Worm (Caenorhabditis elegans) whole organism, late embryonic: ENCODE results near the gene C45G9.8.
A peak's percentile ranks its signal among the peaks of the same experiment; 100 is the strongest.

Experiments used
- C38D4.7 ChIP-seq: fragments of 200-800 bp; sonication (Bioruptor generic); optimal IDR thresholded peaks from 2 replicates; lab custom pipeline; 2018; ENCODE audit warnings: mild to moderate bottlenecking, missing genetic modification characterization, moderate library complexity, missing compliant biosample characterization
- F13H6.1 ChIP-seq: sonication (generic microtip); optimal IDR thresholded peaks from 2 replicates; lab custom pipeline; 2016; ENCODE audit warnings: missing genetic modification characterization, missing compliant biosample characterization
- K02D7.2 ChIP-seq: sonication (generic microtip); optimal IDR thresholded peaks from 2 replicates; lab custom pipeline; 2017; ENCODE audit warnings: mild to moderate bottlenecking, missing genetic modification characterization, missing compliant biosample characterization
- K09A11.1 ChIP-seq: sonication (generic microtip); optimal IDR thresholded peaks from 2 replicates; lab custom pipeline; 2017; ENCODE audit warnings: antibody characterized with exemption, mild to moderate bottlenecking, missing genetic modification characterization, missing compliant biosample characterization; ENCODE audit not compliant: insufficient read depth
- Y22D7AL.16 ChIP-seq: sonication (generic microtip); optimal IDR thresholded peaks from 2 replicates; lab custom pipeline; 2016; ENCODE audit warnings: missing genetic modification characterization, missing compliant biosample characterization
- ama-1 ChIP-seq: fragments of 150-350 bp; optimal IDR thresholded peaks from 2 replicates; lab custom pipeline; 2014
- ceh-18 ChIP-seq: sonication (generic microtip); optimal IDR thresholded peaks from 2 replicates; lab custom pipeline; 2016; ENCODE audit warnings: missing genetic modification characterization, missing compliant biosample characterization
- ceh-19 ChIP-seq: fragments of 200-800 bp; sonication (Bioruptor generic); optimal IDR thresholded peaks from 2 replicates; lab custom pipeline; 2018; ENCODE audit warnings: mild to moderate bottlenecking, missing genetic modification characterization, missing compliant biosample characterization
- ceh-24 ChIP-seq: sonication (generic microtip); optimal IDR thresholded peaks from 2 replicates; lab custom pipeline; 2016; ENCODE audit warnings: mild to moderate bottlenecking, missing genetic modification characterization, missing compliant biosample characterization
- ceh-30 ChIP-seq: fragments of 150-350 bp; optimal IDR thresholded peaks from 2 replicates; lab custom pipeline; 2014; ENCODE audit warnings: missing biosample characterization, missing genetic modification characterization
- ceh-34 ChIP-seq: sonication (generic microtip); optimal IDR thresholded peaks from 2 replicates; lab custom pipeline; 2016; ENCODE audit warnings: mild to moderate bottlenecking, missing genetic modification characterization, missing compliant biosample characterization
- ceh-48 ChIP-seq: sonication (generic microtip); optimal IDR thresholded peaks from 2 replicates; lab custom pipeline; 2016; ENCODE audit warnings: missing genetic modification characterization, inconsistent platforms, missing compliant biosample characterization
- ceh-6 ChIP-seq: fragments of 200-800 bp; sonication (Bioruptor generic); optimal IDR thresholded peaks from 2 replicates; lab custom pipeline; 2018; ENCODE audit warnings: mild to moderate bottlenecking, missing genetic modification characterization, missing compliant biosample characterization
- ceh-9 ChIP-seq: sonication (generic microtip); optimal IDR thresholded peaks from 2 replicates; lab custom pipeline; 2016; ENCODE audit warnings: mild to moderate bottlenecking, missing genetic modification characterization, inconsistent platforms, missing compliant biosample characterization
- dmd-4 ChIP-seq: sonication (generic microtip); optimal IDR thresholded peaks from 2 replicates; lab custom pipeline; 2016; ENCODE audit warnings: borderline replicate concordance, missing genetic modification characterization, missing compliant biosample characterization
- dve-1 ChIP-seq: sonication (generic microtip); optimal IDR thresholded peaks from 2 replicates; lab custom pipeline; 2017; ENCODE audit warnings: antibody characterized with exemption, mild to moderate bottlenecking, missing genetic modification characterization, missing compliant biosample characterization
- ets-4 ChIP-seq: sonication (generic microtip); optimal IDR thresholded peaks from 2 replicates; lab custom pipeline; 2016; ENCODE audit warnings: missing genetic modification characterization, missing compliant biosample characterization
- fkh-10 ChIP-seq: fragments of 150-350 bp; optimal IDR thresholded peaks from 2 replicates; lab custom pipeline; 2014; ENCODE audit warnings: missing biosample characterization, missing genetic modification reagents, missing genetic modification characterization
- fkh-6 ChIP-seq: sonication (generic microtip); optimal IDR thresholded peaks from 2 replicates; lab custom pipeline; 2016; ENCODE audit warnings: missing genetic modification characterization, missing compliant biosample characterization
- hlh-13 ChIP-seq: fragments of 200-800 bp; sonication (Bioruptor generic); optimal IDR thresholded peaks from 2 replicates; lab custom pipeline; 2018; ENCODE audit warnings: mild to moderate bottlenecking, missing genetic modification characterization, missing compliant biosample characterization
- hlh-8 ChIP-seq: sonication (generic microtip); optimal IDR thresholded peaks from 2 replicates; lab custom pipeline; 2016; ENCODE audit warnings: missing genotype, missing genetic modification characterization, missing compliant biosample characterization
- lim-6 ChIP-seq: sonication (generic microtip); optimal IDR thresholded peaks from 2 replicates; lab custom pipeline; 2016; ENCODE audit warnings: missing genetic modification characterization, missing compliant biosample characterization
- lin-11 ChIP-seq: fragments of 200-800 bp; sonication (Bioruptor generic); optimal IDR thresholded peaks from 2 replicates; lab custom pipeline; 2018; ENCODE audit warnings: mild to moderate bottlenecking, missing genetic modification characterization, missing compliant biosample characterization
- madf-2 ChIP-seq: sonication (generic microtip); optimal IDR thresholded peaks from 2 replicates; lab custom pipeline; 2017; ENCODE audit warnings: missing genetic modification characterization, missing compliant biosample characterization
- mec-3 ChIP-seq: sonication (generic microtip); optimal IDR thresholded peaks from 2 replicates; lab custom pipeline; 2016; ENCODE audit warnings: borderline replicate concordance, missing genetic modification characterization, missing compliant biosample characterization
- nfya-1 ChIP-seq: sonication (generic microtip); optimal IDR thresholded peaks from 2 replicates; lab custom pipeline; 2017; ENCODE audit warnings: missing genetic modification characterization, mild to moderate bottlenecking, missing compliant biosample characterization, antibody characterized with exemption, moderate library complexity
- nhr-232 ChIP-seq: sonication (generic microtip); optimal IDR thresholded peaks from 2 replicates; lab custom pipeline; 2016; ENCODE audit warnings: missing genetic modification characterization, missing compliant biosample characterization
- npax-4 ChIP-seq: sonication (generic microtip); optimal IDR thresholded peaks from 2 replicates; lab custom pipeline; 2016; ENCODE audit warnings: missing genetic modification characterization, missing compliant biosample characterization
- odd-2 ChIP-seq: sonication (generic microtip); optimal IDR thresholded peaks from 2 replicates; lab custom pipeline; 2017; ENCODE audit warnings: antibody characterized with exemption, mild to moderate bottlenecking, missing genetic modification characterization, missing compliant biosample characterization
- pat-9 ChIP-seq: fragments of 200-800 bp; sonication (Bioruptor generic); optimal IDR thresholded peaks from 2 replicates; lab custom pipeline; 2018; ENCODE audit warnings: mild to moderate bottlenecking, missing genetic modification characterization, moderate library complexity, missing compliant biosample characterization
- pax-1 ChIP-seq: fragments of 150-350 bp; optimal IDR thresholded peaks from 2 replicates; lab custom pipeline; 2014; ENCODE audit warnings: missing biosample characterization, missing genetic modification characterization
- pha-2 ChIP-seq: sonication (generic microtip); optimal IDR thresholded peaks from 2 replicates; lab custom pipeline; 2017; ENCODE audit warnings: mild to moderate bottlenecking, missing genetic modification characterization, missing compliant biosample characterization
- pqm-1 ChIP-seq: sonication (generic microtip); optimal IDR thresholded peaks from 2 replicates; lab custom pipeline; 2016; ENCODE audit warnings: missing genetic modification characterization, missing compliant biosample characterization
- pros-1 ChIP-seq: fragments of 150-350 bp; optimal IDR thresholded peaks from 2 replicates; lab custom pipeline; 2014; ENCODE audit warnings: missing biosample characterization, missing genetic modification reagents, missing genetic modification characterization
- ref-2 ChIP-seq: sonication (generic microtip); optimal IDR thresholded peaks from 2 replicates; lab custom pipeline; 2016; ENCODE audit warnings: missing genetic modification characterization, missing compliant biosample characterization
- rnt-1 ChIP-seq: sonication (generic microtip); optimal IDR thresholded peaks from 2 replicates; lab custom pipeline; 2016; ENCODE audit warnings: missing genetic modification characterization, missing compliant biosample characterization
- sdc-2 ChIP-seq: sonication (generic microtip); optimal IDR thresholded peaks from 2 replicates; lab custom pipeline; 2016; ENCODE audit warnings: missing genotype, missing genetic modification characterization, missing compliant biosample characterization
- sox-2 ChIP-seq: fragments of 200-800 bp; sonication (Bioruptor generic); IDR thresholded peaks from 2 replicates; pipeline ENCODE4 v1.3.6; 2022; ENCODE audit warnings: missing genetic modification reagents, missing genetic modification characterization, missing compliant biosample characterization
- syd-9 ChIP-seq: sonication (generic microtip); optimal IDR thresholded peaks from 2 replicates; lab custom pipeline; 2016; ENCODE audit warnings: mild to moderate bottlenecking, missing genetic modification characterization, moderate library complexity, missing compliant biosample characterization
- ttx-3 ChIP-seq: sonication (generic microtip); optimal IDR thresholded peaks from 2 replicates; lab custom pipeline; 2016; ENCODE audit warnings: missing genetic modification reagents, missing genetic modification characterization, missing compliant biosample characterization
- unc-42 ChIP-seq: sonication (generic microtip); optimal IDR thresholded peaks from 2 replicates; lab custom pipeline; 2016; ENCODE audit warnings: missing genotype, missing genetic modification characterization, missing compliant biosample characterization
- unc-55 ChIP-seq: sonication (generic microtip); optimal IDR thresholded peaks from 2 replicates; lab custom pipeline; 2017; ENCODE audit warnings: missing biosample characterization, missing genetic modification reagents, missing genetic modification characterization
- unc-86 ChIP-seq: sonication (generic microtip); optimal IDR thresholded peaks from 2 replicates; lab custom pipeline; 2016; ENCODE audit warnings: missing genetic modification characterization, missing compliant biosample characterization
- zip-5 ChIP-seq: sonication (generic microtip); optimal IDR thresholded peaks from 2 replicates; lab custom pipeline; 2016; ENCODE audit warnings: missing genetic modification characterization, missing compliant biosample characterization

C45G9.8 gene

DNA sequence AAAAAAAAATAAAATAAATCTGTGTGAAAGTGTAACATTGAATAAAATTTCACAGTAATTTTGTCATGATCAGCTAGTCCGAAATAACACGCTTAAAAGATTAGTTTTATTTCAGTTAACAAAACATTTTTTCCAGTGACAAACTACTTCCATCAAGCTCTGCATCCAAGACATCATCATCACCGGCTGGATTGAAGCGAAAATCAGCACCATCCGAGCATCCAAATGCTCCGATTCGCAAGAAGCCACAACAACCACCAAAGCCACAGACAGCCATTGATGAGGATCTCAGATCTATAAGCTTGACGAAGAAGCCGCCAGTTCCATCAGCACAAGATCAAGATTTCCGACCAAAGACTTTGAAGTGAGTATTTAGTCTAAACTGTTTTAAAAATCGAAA is 26.2 kb downstream of the C45G9.8 start:
- TF ChIP-seq ref-2 (tag; lab: Kevin White, UChicago) (no peak), lin-11 (tag; lab: Kevin White, UChicago) (no peak), odd-2 (tag; lab: Kevin White, UChicago) (no peak), ceh-24 (tag; lab: Kevin White, UChicago) (no peak), Y22D7AL.16 (tag; lab: Kevin White, UChicago) (no peak), hlh-8 (tag; lab: Kevin White, UChicago) (no peak), mec-3 (tag; lab: Kevin White, UChicago) (no peak), sdc-2 (no peak), K09A11.1 (tag; lab: Kevin White, UChicago) (no peak), nfya-1 (no peak), ceh-48 (tag; lab: Kevin White, UChicago) (no peak), C38D4.7 (GFP tag; lab: Kevin White, UChicago) (no peak), pax-1 (tag; lab: Kevin White, UChicago) (no peak), ttx-3 (no peak)

DNA sequence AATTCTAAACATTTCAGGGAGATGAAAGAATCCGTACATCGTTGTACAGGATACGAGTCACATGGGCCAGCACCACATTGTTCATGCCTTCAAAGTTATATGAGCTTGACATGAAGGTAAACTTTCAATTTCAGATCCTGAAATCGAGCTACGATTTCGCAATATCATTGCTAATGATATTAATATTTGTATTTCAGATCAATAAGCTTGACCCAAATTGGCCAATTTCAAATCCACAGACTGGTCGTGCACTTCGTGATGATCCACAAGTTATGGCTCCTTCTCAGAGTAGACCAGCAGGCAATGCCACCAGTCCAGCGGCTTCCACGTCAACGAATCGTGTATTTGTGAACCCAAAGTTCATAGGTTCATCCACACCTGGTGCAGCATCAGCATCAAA is 27.1 kb downstream of the C45G9.8 start:
- TF ChIP-seq ceh-30 (tag; lab: Kevin White, UChicago) (no peak), lim-6 (no peak), unc-55 (GFP tag; lab: Kevin White, UChicago) (no peak), dmd-4 (tag; lab: Kevin White, UChicago) (no peak), K09A11.1 (tag; lab: Kevin White, UChicago) (no peak), ama-1 (lab: Kevin White, UChicago) (no peak), unc-42 (tag; lab: Kevin White, UChicago) (no peak), ceh-6 (GFP tag; lab: Kevin White, UChicago) (no peak)

DNA sequence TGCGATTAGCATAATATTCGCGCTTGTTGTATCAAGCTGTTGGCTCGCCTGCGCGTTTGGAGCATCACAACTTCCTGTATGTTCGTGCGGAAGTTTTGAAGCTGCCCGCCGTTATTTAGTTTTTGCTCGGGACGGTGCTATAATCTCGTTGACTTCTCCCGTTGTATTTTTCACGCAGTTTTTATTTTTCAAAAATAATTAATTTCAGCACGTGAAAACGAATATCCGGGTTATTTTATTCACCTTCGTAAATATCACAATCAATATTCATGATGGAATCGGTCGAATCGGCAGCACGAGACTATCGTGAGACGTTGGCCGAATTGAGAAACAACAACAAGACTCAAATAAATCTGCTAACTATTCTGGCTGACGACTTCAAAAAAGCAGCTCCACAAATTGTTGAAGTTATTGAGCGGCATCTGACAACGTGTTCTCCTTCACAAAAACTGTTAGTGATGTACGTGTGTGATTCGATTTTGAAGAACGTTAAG is 28.3 kb downstream of the C45G9.8 start:
- TF ChIP-seq ama-1 (lab: Kevin White, UChicago) = peak; percentile 34
- no peak for TF ChIP-seq odd-2 (tag; lab: Kevin White, UChicago)

DNA sequence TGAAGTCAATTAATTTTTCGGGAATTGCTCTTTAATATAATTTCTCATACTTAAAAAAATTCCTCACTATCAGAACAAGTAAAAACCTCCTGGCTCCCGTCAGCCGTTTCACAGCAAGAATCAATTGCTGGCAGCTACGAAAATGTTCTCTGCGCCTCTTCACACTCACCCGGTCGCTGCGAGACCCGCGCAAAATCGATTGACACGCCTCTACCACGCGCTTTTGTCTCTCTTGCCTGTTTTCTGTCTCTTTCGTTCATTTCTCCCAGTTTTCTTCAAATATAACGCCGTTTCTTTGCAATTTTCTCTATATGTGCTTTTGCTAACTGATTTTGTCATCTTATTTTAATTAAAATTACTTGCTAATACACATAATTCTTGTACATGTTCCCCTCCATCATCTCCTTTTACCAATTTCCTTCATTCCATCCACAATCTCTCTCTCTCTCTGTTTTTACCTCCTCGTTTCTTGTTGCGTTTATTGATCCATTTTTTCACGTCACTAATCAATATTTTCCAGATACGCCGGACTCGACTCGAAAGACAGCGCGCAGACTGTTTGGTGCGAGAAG is 29.0 kb downstream of the C45G9.8 start, which contains the start of gene pcf-11:
Gene pcf-11 (plus strand): TSS at position 522 of the 572 bp plus-strand sequence.
- no peak for TF ChIP-seq hlh-8 (tag; lab: Kevin White, UChicago)
- TF ChIP-seq pqm-1 (tag; lab: Kevin White, UChicago) = no peak
- TF ChIP-seq zip-5 (tag; lab: Kevin White, UChicago) = no peak
- peak; percentile 14 for TF ChIP-seq pros-1 (tag; lab: Kevin White, UChicago)
- TF ChIP-seq pat-9 (tag; lab: Kevin White, UChicago) = no peak
- TF ChIP-seq F13H6.1 (tag; lab: Kevin White, UChicago) = no peak
- TF ChIP-seq syd-9 = no peak
- TF ChIP-seq ceh-18 = no peak
- no peak for TF ChIP-seq fkh-10 (GFP tag; lab: Kevin White, UChicago)
- no peak for TF ChIP-seq ttx-3
- peak; percentile 35 for TF ChIP-seq rnt-1
- no peak for TF ChIP-seq fkh-6 (tag; lab: Kevin White, UChicago)
- TF ChIP-seq sox-2 (GFP tag; lab: Robert Waterston, UW) = no peak
- no peak for TF ChIP-seq madf-2 (tag; lab: Kevin White, UChicago)
- TF ChIP-seq ceh-34 (tag; lab: Kevin White, UChicago) = no peak
- TF ChIP-seq mec-3 (tag; lab: Kevin White, UChicago) = no peak
- TF ChIP-seq ceh-6 (GFP tag; lab: Kevin White, UChicago) = no peak
- TF ChIP-seq ets-4 (tag; lab: Kevin White, UChicago) = peak; percentile 43
- no peak for TF ChIP-seq Y22D7AL.16 (tag; lab: Kevin White, UChicago)
- no peak for TF ChIP-seq hlh-13 (GFP tag; lab: Kevin White, UChicago)
- peak; percentile 68 for TF ChIP-seq nfya-1
- TF ChIP-seq nhr-232 (tag; lab: Kevin White, UChicago) = no peak
- TF ChIP-seq dve-1 (tag; lab: Kevin White, UChicago) = no peak
- peak; percentile 27 for TF ChIP-seq unc-42 (tag; lab: Kevin White, UChicago)
- no peak for TF ChIP-seq sdc-2
- no peak for TF ChIP-seq pax-1 (tag; lab: Kevin White, UChicago)
- no peak for TF ChIP-seq C38D4.7 (GFP tag; lab: Kevin White, UChicago)
- no peak for TF ChIP-seq K02D7.2 (tag; lab: Kevin White, UChicago)
- no peak for TF ChIP-seq ceh-24 (tag; lab: Kevin White, UChicago)
- TF ChIP-seq ceh-9 (tag; lab: Kevin White, UChicago) = no peak
- no peak for TF ChIP-seq npax-4 (tag; lab: Kevin White, UChicago)
- TF ChIP-seq unc-86 (tag; lab: Kevin White, UChicago) = peak; percentile 7
- TF ChIP-seq ref-2 (tag; lab: Kevin White, UChicago) = peak; percentile 63
- TF ChIP-seq lin-11 (tag; lab: Kevin White, UChicago) = no peak
- TF ChIP-seq pha-2 = no peak
- no peak for TF ChIP-seq ceh-19
